Worm (Caenorhabditis elegans) whole organism, L4/young adult: ENCODE data around the gene unc-23.

Experiments
- dao-5 ChIP-seq: sonication (generic microtip); optimal IDR thresholded peaks from 2 replicates; lab custom pipeline; 2016; ENCODE audit warnings: missing genotype, missing genetic modification characterization, moderate library complexity, missing compliant biosample characterization
- him-1 ChIP-seq: sonication (generic microtip); optimal IDR thresholded peaks from 2 replicates; lab custom pipeline; 2016; ENCODE audit warnings: missing genotype, missing genetic modification reagents, missing genetic modification characterization, missing compliant biosample characterization

DNA sequence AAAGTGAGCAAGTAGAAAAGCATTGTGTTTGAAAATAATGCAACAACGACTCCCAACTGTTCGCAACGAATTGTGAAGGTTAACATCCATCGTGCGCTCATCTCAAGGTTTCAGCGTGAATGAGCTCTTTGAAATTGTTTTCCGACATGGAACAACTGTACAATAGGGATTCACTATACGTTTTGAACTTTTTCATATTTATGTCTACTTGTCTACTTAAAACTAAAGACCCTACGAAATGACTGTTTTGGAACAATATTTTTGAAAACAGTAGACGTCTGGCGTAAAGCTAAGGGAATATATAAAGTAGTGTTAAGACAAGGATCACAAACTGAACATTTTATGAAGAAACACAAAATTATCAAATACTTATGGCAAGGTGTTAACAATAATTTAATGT is 47.4 kb downstream of the unc-23 start, which contains the start of gene str-86:
- no peak for TF ChIP-seq him-1 (tag; lab: Kevin White, UChicago)
- TF ChIP-seq dao-5 (tag; lab: Kevin White, UChicago) = no peak
